Fruit fly (Drosophila melanogaster) whole organism, pupa: ENCODE measurements around the gene Torsin.

Experiments used
- CG10348 ChIP-seq: fragments of 200-800 bp; sonication (Bioruptor generic); IDR thresholded peaks from 2 replicates; pipeline ENCODE4 v1.3.6; 2022; ENCODE audit warnings: missing biosample characterization, missing genetic modification characterization
- CG12605 ChIP-seq: fragments of 200-800 bp; sonication (Bioruptor generic); IDR thresholded peaks from 2 replicates; pipeline ENCODE4 v1.3.6; 2022; ENCODE audit warnings: missing biosample characterization, missing genetic modification characterization
- CG13204 ChIP-seq: fragments of 200-800 bp; sonication (Bioruptor generic); optimal IDR thresholded peaks from 2 replicates; lab custom pipeline; 2018; ENCODE audit warnings: missing biosample characterization, mild to moderate bottlenecking, missing genetic modification characterization, moderate library complexity
- CG14655 ChIP-seq: fragments of 200-800 bp; sonication (Bioruptor generic); optimal IDR thresholded peaks from 3 replicates; lab custom pipeline; 2017; ENCODE audit warnings: mild to moderate bottlenecking, missing biosample characterization, missing genetic modification reagents, missing genetic modification characterization
- CG15710 ChIP-seq: fragments of 200-800 bp; sonication (Bioruptor generic); optimal IDR thresholded peaks from 2 replicates; lab custom pipeline; 2018; ENCODE audit warnings: missing biosample characterization, mild to moderate bottlenecking, missing genetic modification characterization, moderate library complexity
- CG17806 ChIP-seq: fragments of 200-800 bp; sonication (Bioruptor generic); optimal IDR thresholded peaks from 2 replicates; lab custom pipeline; 2018; ENCODE audit warnings: missing biosample characterization, mild to moderate bottlenecking, missing genetic modification characterization, moderate library complexity
- CG32121 ChIP-seq: fragments of 200-800 bp; sonication (Bioruptor generic); IDR thresholded peaks from 2 replicates; pipeline ENCODE4 v1.3.6; 2022; ENCODE audit warnings: missing biosample characterization, missing genetic modification characterization
- CG34367 ChIP-seq: fragments of 200-800 bp; sonication (Bioruptor generic); optimal IDR thresholded peaks from 2 replicates; lab custom pipeline; 2018; ENCODE audit warnings: missing biosample characterization, mild to moderate bottlenecking, missing genetic modification characterization
- CG4496 ChIP-seq: fragments of 200-800 bp; sonication (Bioruptor generic); IDR thresholded peaks from 3 replicates; pipeline ENCODE4 v1.3.6; 2022; ENCODE audit warnings: missing biosample characterization, missing genetic modification characterization
- CG8159 ChIP-seq: fragments of 200-800 bp; sonication (Bioruptor generic); optimal IDR thresholded peaks from 3 replicates; lab custom pipeline; 2018; ENCODE audit warnings: missing biosample characterization, mild to moderate bottlenecking, missing genetic modification characterization, moderate library complexity
- CG8301 ChIP-seq: fragments of 200-800 bp; sonication (Bioruptor generic); optimal IDR thresholded peaks from 2 replicates; lab custom pipeline; 2018; ENCODE audit warnings: missing biosample characterization, mild to moderate bottlenecking, missing genetic modification characterization
- CG9948 ChIP-seq: fragments of 200-800 bp; sonication (Bioruptor generic); optimal IDR thresholded peaks from 2 replicates; lab custom pipeline; 2018; ENCODE audit warnings: missing biosample characterization, mild to moderate bottlenecking, missing genetic modification characterization, moderate library complexity
- D1 ChIP-seq: fragments of 200-800 bp; sonication (Bioruptor generic); optimal IDR thresholded peaks from 2 replicates; lab custom pipeline; 2018; ENCODE audit warnings: missing biosample characterization, mild to moderate bottlenecking, missing genetic modification characterization, moderate library complexity
- EcR ChIP-seq: fragments of 200-800 bp; sonication (Bioruptor generic); optimal IDR thresholded peaks from 3 replicates; lab custom pipeline; 2019; ENCODE audit warnings: missing biosample characterization, missing genetic modification characterization, mild to moderate bottlenecking, moderate library complexity, missing genetic modification reagents
- Ets98B ChIP-seq: fragments of 200-800 bp; sonication (Bioruptor generic); IDR thresholded peaks from 2 replicates; pipeline ENCODE4 v1.3.6; 2022; ENCODE audit warnings: missing biosample characterization, missing genetic modification characterization
- Pif1A ChIP-seq: fragments of 200-800 bp; sonication (Bioruptor generic); optimal IDR thresholded peaks from 3 replicates; lab custom pipeline; 2016; ENCODE audit warnings: missing biosample characterization, missing genetic modification characterization
- Pif1B ChIP-seq: fragments of 200-800 bp; sonication (Bioruptor generic); optimal IDR thresholded peaks from 3 replicates; lab custom pipeline; 2016; ENCODE audit warnings: missing biosample characterization, missing genetic modification characterization
- Snoo ChIP-seq: fragments of 200-800 bp; sonication (Bioruptor generic); optimal IDR thresholded peaks from 3 replicates; lab custom pipeline; 2017; ENCODE audit warnings: missing biosample characterization, mild to moderate bottlenecking, missing genetic modification characterization, inconsistent platforms
- fd96Ca ChIP-seq: fragments of 200-800 bp; sonication (Bioruptor generic); IDR thresholded peaks from 3 replicates; pipeline ENCODE4 v1.3.6; 2022; ENCODE audit warnings: missing biosample characterization, missing genetic modification characterization
- gl ChIP-seq: fragments of 200-800 bp; sonication (Bioruptor generic); optimal IDR thresholded peaks from 2 replicates; lab custom pipeline; 2018; ENCODE audit warnings: missing biosample characterization, mild to moderate bottlenecking, missing genetic modification characterization
- rn ChIP-seq: fragments of 200-800 bp; sonication (Bioruptor generic); IDR thresholded peaks from 2 replicates; pipeline ENCODE4 v1.3.6; 2022; ENCODE audit warnings: missing biosample characterization, missing genetic modification characterization

Torsin gene

DNA sequence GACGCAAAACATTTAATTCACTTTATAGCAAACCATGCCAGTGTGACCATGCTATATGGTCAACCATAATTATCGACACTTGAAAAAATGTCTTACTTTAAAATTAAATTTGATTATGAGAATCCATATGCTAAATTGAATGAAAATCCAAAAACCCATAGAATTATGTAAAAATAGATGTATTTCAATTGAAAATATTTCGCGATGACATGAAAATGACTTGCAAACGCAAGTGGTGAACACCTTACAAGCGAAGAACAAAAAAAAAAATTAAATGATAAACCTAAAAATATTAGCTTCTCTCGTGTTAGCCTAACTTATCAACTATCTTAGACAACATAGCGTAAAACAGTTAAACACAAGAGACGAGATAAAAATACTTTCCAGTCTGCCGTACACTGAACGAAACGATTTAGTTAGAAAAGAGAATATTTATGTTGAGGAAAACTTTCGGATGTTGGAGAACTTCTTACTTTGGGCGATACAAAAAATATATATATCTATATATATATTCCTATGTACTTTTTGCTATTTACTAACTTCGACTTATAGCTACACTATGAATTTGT lies 30.1 kb upstream of the Torsin start:
- TF ChIP-seq CG15710 (tag; lab: Kevin White, UChicago): peak; percentile 44
- peak; percentile 55 for TF ChIP-seq CG8301 (tag; lab: Kevin White, UChicago)
- no peak for TF ChIP-seq D1 (tag; lab: Kevin White, UChicago)
- TF ChIP-seq CG9948 (tag; lab: Kevin White, UChicago): peak; percentile 45
- TF ChIP-seq CG8159: peak; percentile 60
- TF ChIP-seq CG14655 (GFP tag; lab: Kevin White, UChicago): peak; percentile 59
- peak; percentile 51 for TF ChIP-seq Pif1B (GFP tag; lab: Kevin White, UChicago)
- TF ChIP-seq Pif1A (GFP tag; lab: Kevin White, UChicago): peak; percentile 64
- no peak for TF ChIP-seq CG12605 (GFP tag; lab: Robert Waterston, UW)
- TF ChIP-seq Ets98B (GFP tag; lab: Robert Waterston, UW): peak; percentile 36
- peak; percentile 51 for TF ChIP-seq CG34367 (tag; lab: Kevin White, UChicago)
- no peak for TF ChIP-seq fd96Ca (GFP tag; lab: Robert Waterston, UW)
- TF ChIP-seq CG10348: no peak
- TF ChIP-seq Snoo (tag; lab: Kevin White, UChicago): no peak
- TF ChIP-seq CG4496 (GFP tag; lab: Robert Waterston, UW): peak; percentile 75
- no peak for TF ChIP-seq gl (tag; lab: Kevin White, UChicago)
- no peak for TF ChIP-seq EcR (GFP tag; lab: Kevin White, UChicago)
- peak; percentile 60 for TF ChIP-seq CG32121 (GFP tag; lab: Robert Waterston, UW)
- TF ChIP-seq CG17806: peak; percentile 56
- TF ChIP-seq CG13204 (GFP tag; lab: Kevin White, UChicago): no peak
- no peak for TF ChIP-seq rn (GFP tag; lab: Robert Waterston, UW)

DNA sequence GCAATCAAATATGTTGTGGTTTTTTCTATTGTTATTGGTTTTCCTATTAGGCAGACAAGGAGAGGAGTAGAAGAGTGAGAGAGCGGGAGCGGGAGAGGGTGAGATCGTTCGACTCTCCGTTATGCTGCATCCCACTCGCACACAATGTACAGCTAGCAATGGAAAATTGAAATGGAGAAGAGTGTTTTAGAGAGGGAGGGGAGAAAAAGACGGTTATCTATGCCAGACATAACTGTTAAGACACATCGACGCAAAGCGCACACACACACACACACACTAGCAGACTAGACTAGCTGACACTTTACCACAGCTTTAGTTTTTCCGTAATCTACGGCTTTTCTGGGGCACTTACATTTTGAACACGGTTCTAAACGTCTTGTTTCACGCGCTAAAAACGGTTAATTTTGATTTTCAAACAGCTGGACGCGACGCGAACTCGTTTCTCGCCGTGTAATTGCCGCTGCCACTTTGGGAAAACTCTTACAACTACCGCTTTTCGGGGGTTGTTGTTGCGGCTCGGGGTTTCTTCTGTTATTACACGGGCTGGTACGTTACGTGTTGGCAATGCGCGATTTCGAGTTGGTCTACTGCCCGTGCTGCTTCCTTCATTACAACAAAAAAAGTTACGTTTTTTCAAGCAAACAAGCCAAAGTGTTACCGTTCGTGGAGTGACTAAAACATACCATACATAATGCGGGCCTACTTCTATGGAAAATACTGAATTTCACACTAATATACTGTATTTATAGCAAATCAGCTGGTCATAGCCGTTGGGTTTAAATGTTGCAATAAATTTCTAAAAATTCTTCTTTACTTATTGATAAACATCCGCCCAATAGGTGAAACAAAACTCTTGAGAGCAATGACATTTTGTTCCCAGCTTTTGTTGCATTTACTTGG lies 29.3 kb upstream of the Torsin start, which contains the start of gene fzr:
Gene fzr, minus strand, starts transcription at position 625 of the 900 bp plus-strand sequence.
- TF ChIP-seq CG13204 (GFP tag; lab: Kevin White, UChicago) (no peak), CG4496 (GFP tag; lab: Robert Waterston, UW) (peak; percentile 16; the same call in 1 of the 3 replicates)

DNA sequence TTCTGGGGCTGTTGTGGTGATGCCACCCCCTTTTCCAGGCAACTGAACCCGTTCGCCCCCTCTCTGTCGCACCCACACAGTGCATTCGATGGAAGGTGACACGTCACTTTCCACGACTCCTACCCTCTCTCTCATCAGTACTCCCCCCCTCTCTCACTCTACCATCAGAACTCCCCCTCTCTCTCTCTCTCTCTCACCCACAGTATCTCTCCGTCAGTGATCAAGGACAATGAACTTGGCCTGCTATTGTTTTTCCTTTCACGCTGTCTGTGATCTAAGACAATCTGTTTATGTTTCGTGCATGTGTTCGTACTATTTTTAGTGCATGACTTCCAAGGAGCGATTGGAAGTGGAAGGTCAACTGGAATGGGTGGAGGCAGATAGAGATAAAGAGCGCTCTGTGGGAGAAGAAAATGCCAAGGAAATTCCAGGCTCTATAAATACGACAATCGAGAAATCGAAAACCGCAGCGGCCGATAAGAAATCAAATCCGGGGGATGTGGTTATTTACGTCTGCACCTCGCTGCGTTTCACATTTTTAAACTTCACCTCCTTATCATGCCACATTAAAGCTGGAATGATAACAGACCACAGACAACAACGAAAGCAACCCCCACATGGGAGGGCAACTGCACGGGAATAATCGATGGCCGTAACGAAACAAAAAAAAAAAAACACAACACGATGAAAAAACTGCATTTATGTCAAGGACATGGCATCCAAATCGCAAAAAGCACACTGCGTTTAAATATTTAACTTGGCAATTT lies 28.5 kb upstream of the Torsin start:
- TF ChIP-seq CG14655 (GFP tag; lab: Kevin White, UChicago): no peak
- no peak for TF ChIP-seq CG9948 (tag; lab: Kevin White, UChicago)
- no peak for TF ChIP-seq CG4496 (GFP tag; lab: Robert Waterston, UW)
- peak; percentile 91 for TF ChIP-seq EcR (GFP tag; lab: Kevin White, UChicago)
- TF ChIP-seq CG10348: no peak

DNA sequence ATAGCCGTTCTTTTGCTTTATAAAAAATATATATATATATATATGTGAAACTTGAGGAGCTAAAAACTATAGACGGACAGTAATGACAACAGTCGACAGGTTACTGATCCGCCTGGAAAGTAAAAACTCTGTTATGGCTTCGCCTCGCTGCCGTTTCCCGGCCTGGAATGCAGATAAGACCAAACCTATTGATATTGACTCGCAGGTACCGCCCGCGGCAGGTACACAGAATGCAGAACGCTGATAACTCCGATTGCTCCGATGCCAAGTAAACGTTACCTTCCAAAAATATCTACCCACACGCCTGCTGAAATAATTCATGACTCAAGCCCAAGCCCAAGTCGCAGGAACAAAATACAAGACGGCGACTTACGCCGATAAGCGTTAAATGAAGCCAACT lies 27.6 kb upstream of the Torsin start:
- TF ChIP-seq CG17806 (no peak), Snoo (tag; lab: Kevin White, UChicago) (no peak), Ets98B (GFP tag; lab: Robert Waterston, UW) (0 out of 2 replicates have a peak, but pooled peaks have one; percentile 13), Pif1A (GFP tag; lab: Kevin White, UChicago) (no peak), CG13204 (GFP tag; lab: Kevin White, UChicago) (no peak), CG4496 (GFP tag; lab: Robert Waterston, UW) (peak; percentile 52; the same call in 1 of the 3 replicates), Pif1B (GFP tag; lab: Kevin White, UChicago) (peak; percentile 1)

DNA sequence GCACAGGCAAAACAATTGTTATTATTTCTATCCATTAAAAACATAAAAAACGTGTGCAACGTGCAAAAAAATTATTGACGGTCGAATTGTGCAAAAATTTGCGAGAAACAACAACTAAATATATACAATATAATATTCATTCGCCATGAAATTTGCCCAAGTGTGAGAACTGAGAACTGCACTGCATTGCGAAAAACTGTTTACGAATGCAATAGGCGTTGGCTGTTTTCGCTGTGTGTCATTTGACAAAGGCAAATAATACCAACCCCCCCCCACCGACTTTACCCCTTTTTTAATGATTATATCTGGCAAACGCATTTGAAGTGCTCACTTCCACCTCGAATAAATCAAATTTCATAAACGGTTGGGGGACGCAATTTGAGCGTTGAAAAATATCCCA lies 25.2 kb upstream of the Torsin start:
- TF ChIP-seq CG8159: no peak
- TF ChIP-seq CG14655 (GFP tag; lab: Kevin White, UChicago): no peak
- TF ChIP-seq CG13204 (GFP tag; lab: Kevin White, UChicago): no peak
- no peak for TF ChIP-seq CG34367 (tag; lab: Kevin White, UChicago)
- no peak for TF ChIP-seq rn (GFP tag; lab: Robert Waterston, UW)
- no peak for TF ChIP-seq fd96Ca (GFP tag; lab: Robert Waterston, UW)
- no peak for TF ChIP-seq CG17806
- no peak for TF ChIP-seq gl (tag; lab: Kevin White, UChicago)
- no peak for TF ChIP-seq CG10348
- TF ChIP-seq CG9948 (tag; lab: Kevin White, UChicago): no peak
- TF ChIP-seq CG8301 (tag; lab: Kevin White, UChicago): no peak

DNA sequence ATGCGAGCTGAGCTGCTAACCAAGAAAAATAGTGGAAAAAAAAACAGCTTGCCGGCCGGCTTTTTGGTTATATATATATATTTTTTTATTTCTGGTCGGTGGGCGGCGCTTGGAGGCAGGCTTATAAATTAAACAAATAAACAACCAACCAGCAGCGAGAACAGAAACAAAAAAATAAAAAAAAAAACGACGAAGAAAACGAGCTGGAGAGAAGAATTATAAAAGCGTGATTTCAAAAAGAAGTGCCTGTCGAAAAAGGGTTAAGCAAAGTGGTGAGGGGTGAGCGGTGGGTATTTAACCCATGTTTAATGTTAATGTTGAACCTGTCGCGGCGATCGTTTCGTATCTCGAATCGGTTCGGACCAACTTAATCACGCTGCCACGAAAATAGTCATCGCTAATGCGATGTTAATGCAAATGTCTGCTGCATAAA lies 21.4 kb upstream of the Torsin start:
- no peak for TF ChIP-seq CG4496 (GFP tag; lab: Robert Waterston, UW)
- TF ChIP-seq Pif1B (GFP tag; lab: Kevin White, UChicago): no peak
- TF ChIP-seq CG9948 (tag; lab: Kevin White, UChicago): no peak
- TF ChIP-seq rn (GFP tag; lab: Robert Waterston, UW): no peak
- no peak for TF ChIP-seq CG14655 (GFP tag; lab: Kevin White, UChicago)
- no peak for TF ChIP-seq Ets98B (GFP tag; lab: Robert Waterston, UW)
- TF ChIP-seq CG13204 (GFP tag; lab: Kevin White, UChicago): no peak
- TF ChIP-seq D1 (tag; lab: Kevin White, UChicago): no peak
- TF ChIP-seq CG34367 (tag; lab: Kevin White, UChicago): no peak
- TF ChIP-seq Snoo (tag; lab: Kevin White, UChicago): no peak
- peak; percentile 22 for TF ChIP-seq CG8159
- TF ChIP-seq fd96Ca (GFP tag; lab: Robert Waterston, UW): no peak
- TF ChIP-seq CG8301 (tag; lab: Kevin White, UChicago): no peak
- TF ChIP-seq Pif1A (GFP tag; lab: Kevin White, UChicago): peak; percentile 17
- TF ChIP-seq CG17806: no peak
- TF ChIP-seq CG15710 (tag; lab: Kevin White, UChicago): no peak
- peak; percentile 53 for TF ChIP-seq EcR (GFP tag; lab: Kevin White, UChicago)
- peak; percentile 18 for TF ChIP-seq gl (tag; lab: Kevin White, UChicago)
- TF ChIP-seq CG32121 (GFP tag; lab: Robert Waterston, UW): no peak
- no peak for TF ChIP-seq CG12605 (GFP tag; lab: Robert Waterston, UW)
- TF ChIP-seq CG10348: no peak
